Fruit fly (Drosophila melanogaster) S2 (cell line): ENCODE measurements around the gene Zip89B.

ENCODE experiments used
- CG8478 ChIP-seq: fragments of >200 bp; optimal IDR thresholded peaks from 2 replicates; lab custom pipeline; 2018
- CTCF ChIP-seq, 2 experiments: fragments of >200 bp; optimal IDR thresholded peaks; 2 replicates each; lab custom pipeline; 2018

DNA sequence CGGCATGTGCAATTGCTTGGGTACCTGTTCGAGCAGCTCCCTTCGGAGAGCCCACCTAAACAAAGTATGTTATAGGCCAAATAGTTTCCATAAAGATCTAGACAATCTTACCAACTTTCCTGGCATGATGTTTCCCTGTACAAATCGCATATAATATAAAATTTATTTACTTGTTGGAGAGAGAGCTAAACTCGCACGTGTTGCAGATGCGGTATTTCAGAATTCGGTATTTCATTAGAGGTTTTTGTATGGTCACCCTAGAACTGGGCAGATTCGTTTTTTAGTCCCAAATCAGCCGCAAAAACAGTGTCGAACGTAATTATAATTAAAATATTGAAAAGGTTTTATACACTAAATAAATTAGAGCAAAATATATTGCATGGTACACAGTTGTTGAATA is 33.4 kb upstream of the Zip89B start, which contains the start of the genes Mat89Ba and gish:
- no peak for TF ChIP-seq CG8478 (lab: Kevin White, UChicago)
- TF ChIP-seq CTCF (optimal IDR thresholded peaks at IDR 0.05; lab: Kevin White, UChicago): no peak
